Fruit fly (Drosophila melanogaster) ovary, adult (tissue): ENCODE results near the gene CG9008.

Experiments used
- CG17801 ChIP-seq: fragments of 200-800 bp; optimal IDR thresholded peaks from 2 replicates; lab custom pipeline; 2019; ENCODE audit warnings: missing biosample characterization, mild to moderate bottlenecking, missing genetic modification characterization, moderate library complexity; ENCODE audit not compliant: partially characterized antibody

The CG9008 gene

dm6 chr2L:13802075-13802639, 22.2 kb upstream of the CG9008 start:
- no peak for TF ChIP-seq CG17801 (GFP tag; lab: Kevin White, UChicago)

- no peak for TF ChIP-seq CG17801 (GFP tag; lab: Kevin White, UChicago)
Measured at dm6 chr2L:13801166-13801565, 21.2 kb upstream of the CG9008 start.

dm6 chr2L:13793405-13793804, 13.4 kb upstream of the CG9008 start, which contains the start of gene Sec71:
TSS of gene Sec71 (plus strand) at chr2L:13793521.
- TF ChIP-seq CG17801 (GFP tag; lab: Kevin White, UChicago): peak; percentile 32

DNA sequence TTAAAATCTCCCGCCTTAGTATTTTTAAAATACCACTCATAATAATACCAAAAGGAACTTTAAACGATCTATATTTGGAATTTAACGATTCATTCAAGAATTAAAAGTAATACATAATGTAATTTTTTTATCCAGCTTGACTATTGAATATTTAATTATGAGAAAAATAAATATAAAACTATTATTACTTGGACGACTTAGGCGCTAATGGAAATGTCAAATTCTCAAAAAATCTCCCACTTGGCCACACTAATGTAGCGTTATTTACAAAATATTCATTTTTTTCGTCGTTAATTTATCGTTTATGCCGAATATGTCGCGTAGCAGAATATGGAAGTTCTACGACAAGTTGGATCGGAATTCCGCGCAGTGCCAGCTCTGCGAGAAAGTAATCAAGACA, 10.8 kb upstream of the CG9008 start, which contains the start of gene CG16863:
TSS of gene CG16863 (plus strand) at position 245 of the 400 bp plus-strand sequence.
- no peak for TF ChIP-seq CG17801 (GFP tag; lab: Kevin White, UChicago)

- no peak for TF ChIP-seq CG17801 (GFP tag; lab: Kevin White, UChicago)
Measured at dm6 chr2L:13784155-13784681, 4.3 kb upstream of the CG9008 start, which contains the start of gene CG16890. TSS of gene CG16890 (minus strand) at chr2L:13784338.

DNA sequence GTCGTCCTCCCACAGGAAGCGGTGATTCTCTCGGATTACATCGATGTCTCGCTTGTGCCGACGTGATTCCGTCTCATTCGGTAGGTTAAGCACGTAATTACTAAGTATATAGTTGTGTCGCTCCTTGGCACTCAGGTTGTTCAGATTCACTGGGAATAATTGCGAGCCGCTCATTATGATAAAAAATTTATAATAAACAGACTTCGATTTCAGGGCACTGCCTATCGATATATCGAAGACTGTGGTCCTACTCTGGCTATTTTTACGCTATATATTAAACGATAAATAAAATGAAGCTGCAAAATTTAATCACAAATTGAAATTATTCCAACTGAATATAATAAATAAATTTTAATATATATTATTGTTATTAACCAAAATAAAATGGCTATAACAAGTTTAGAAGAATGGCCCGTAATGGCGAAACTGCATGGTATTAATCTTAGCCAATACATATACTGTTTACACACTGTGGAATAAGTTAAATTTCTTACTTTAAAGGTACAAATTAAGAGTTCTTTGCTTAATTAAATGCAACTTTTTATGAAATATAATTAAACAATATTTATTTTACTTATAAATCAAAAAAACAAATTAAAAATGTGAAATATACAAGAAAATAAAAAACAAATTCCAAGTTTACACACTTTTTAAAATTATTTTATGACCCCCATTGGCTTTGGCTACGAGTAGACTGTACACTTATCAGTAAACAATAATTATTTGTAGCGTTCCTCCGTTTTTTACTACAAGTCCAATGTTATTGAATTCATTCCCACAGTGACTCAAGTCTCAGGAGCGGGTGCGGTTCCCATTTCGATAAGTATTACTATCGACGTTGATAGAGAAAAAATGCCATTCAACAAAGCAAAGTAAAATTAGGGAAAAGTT, 3.5 kb upstream of the CG9008 start, which contains the start of gene Eato:
TSS of gene Eato (plus strand) at position 821 of the 891 bp plus-strand sequence.
- no peak for TF ChIP-seq CG17801 (GFP tag; lab: Kevin White, UChicago)

- no peak for TF ChIP-seq CG17801 (GFP tag; lab: Kevin White, UChicago)
Measured at dm6 chr2L:13779795-13780108, 213 bp downstream of the CG9008 start.

DNA sequence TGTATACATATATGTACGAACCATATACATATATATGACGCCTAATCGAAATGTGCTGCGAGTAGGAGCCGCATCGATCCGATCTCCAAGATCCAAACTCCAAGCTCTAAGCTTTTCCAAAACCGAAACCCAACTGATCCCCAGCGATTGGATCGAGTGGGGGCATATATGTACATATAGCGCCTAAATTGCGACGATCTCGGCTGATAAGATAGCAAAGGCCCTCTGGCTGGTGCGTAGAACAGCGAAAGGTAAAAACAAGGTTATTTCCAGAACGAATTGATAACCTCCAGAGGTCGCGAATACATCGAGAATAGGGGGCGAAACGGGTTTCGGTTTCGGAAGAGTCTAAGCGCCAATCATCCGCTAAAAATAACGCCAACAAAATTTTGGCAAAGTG, 803 bp downstream of the CG9008 start:
- no peak for TF ChIP-seq CG17801 (GFP tag; lab: Kevin White, UChicago)

DNA sequence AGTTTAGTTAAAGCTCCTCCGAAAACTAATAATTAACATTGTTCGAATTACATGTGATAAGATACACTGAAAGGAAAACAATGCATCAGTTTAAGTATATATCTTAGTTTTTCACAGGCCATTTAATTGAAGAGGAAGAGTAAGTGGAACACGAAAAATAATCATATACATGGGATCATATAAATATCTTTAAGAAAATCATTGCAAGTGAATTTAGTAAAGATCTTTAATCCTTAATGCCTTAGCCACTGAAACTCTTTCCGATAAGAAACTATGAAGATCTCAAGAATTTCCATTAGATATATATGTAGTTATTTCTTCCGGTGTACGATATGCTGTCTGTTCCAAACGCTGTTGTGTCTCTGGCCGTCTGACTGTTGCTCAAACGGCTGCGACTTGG, 1.3 kb downstream of the CG9008 start:
- peak; percentile 14 for TF ChIP-seq CG17801 (GFP tag; lab: Kevin White, UChicago)

- TF ChIP-seq CG17801 (GFP tag; lab: Kevin White, UChicago): no peak
Measured at dm6 chr2L:13776928-13777686, 2.9 kb downstream of the CG9008 start.

DNA sequence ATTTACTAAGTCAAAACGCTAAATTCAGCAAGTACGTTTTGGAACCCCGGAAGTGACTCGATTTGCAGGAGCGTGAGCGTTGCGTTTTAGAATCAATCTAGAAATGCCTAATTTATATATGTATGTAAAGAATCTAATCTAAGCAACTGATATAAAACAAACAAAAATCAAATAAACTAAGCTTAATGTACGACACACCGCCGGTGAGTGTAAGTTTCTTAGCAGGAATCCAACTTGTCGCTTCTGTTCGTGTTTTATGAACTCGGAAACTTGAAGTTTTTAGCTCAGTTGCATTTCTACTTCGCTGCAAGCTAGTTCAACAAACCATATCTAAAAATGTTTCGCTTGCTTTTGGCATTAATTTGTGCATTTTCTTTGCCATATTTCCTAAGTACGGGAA, 6.3 kb downstream of the CG9008 start, which contains the start of gene CG43376:
TSS of gene CG43376 (plus strand) at position 301 of the 400 bp plus-strand sequence.
- no peak for TF ChIP-seq CG17801 (GFP tag; lab: Kevin White, UChicago)

DNA sequence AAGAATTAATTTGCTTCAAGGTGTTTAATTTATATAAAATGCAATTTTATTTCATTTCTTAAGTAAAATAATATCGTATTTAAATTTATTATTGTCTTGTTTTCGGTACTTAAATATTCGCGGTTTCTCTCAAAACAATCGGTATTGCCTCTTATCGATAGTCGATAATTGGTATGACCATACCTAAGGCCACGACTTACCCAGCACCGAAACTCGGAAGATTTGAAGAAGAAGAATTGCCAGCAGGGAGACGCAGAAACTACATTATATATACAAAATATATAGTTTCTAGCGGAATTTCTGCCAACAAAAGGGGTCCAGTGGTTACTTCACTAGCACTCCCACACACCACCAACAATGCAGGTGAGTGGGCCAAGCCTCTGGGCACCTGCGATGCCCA, 9.1 kb downstream of the CG9008 start:
- no peak for TF ChIP-seq CG17801 (GFP tag; lab: Kevin White, UChicago)

dm6 chr2L:13763144-13763543, 16.8 kb downstream of the CG9008 start:
- no peak for TF ChIP-seq CG17801 (GFP tag; lab: Kevin White, UChicago)

DNA sequence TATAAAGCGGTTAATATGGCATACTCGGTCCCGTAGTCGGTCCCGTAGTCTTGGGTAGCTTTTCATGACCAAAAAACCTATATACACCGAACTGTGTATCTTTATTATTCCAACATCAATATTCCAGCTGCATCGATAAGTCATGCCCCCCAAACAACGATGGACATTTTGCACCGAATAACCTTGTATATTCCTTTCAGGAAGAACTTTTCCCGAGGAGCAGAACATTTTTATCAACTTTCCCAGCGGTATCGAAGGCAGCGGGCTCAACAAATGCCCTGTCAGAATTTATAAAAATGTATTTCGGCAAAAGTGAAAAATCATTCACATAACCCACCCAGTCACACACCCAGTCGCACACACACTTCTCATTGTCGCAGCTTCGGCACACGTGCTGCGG, 33.3 kb downstream of the CG9008 start, which contains the start of gene TM9SF4:
TSS of gene TM9SF4 (plus strand) at position 301 of the 400 bp plus-strand sequence.
- TF ChIP-seq CG17801 (GFP tag; lab: Kevin White, UChicago): no peak

dm6 chr2L:13735838-13736237, 44.1 kb downstream of the CG9008 start, which contains the start of gene nur:
TSS of gene nur (plus strand) at chr2L:13736138.
- TF ChIP-seq CG17801 (GFP tag; lab: Kevin White, UChicago): no peak
